Worm (Caenorhabditis elegans): ENCODE measurements around the gene srh-72.

DNA sequence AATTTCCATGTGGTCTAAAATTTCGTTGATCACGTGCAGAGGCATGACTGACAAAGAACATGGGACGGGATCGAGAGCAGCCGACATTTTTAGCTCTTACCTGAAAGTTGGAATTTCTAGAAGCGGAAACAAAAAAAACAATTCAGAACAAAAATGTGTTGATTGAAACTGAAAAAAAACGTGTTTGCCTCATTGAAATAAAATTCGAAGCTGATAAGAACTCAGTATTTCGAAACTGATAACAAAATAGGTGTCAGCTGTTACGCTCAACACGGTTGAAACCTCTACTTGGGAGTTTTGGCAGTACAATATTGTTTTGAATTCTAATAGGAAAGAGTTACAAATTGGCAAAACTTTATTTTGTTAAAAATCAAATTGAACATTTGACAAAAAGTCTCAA lies 31.5 kb downstream of the srh-72 start:
- TF ChIP-seq unc-62 (GFP tag; optimal IDR thresholded peaks at IDR 0.05) (no peak), ztf-4 (tag; optimal IDR thresholded peaks at IDR 0.05) (no peak), aha-1 (tag; optimal IDR thresholded peaks at IDR 0.05) (no peak), sox-4 (tag; optimal IDR thresholded peaks at IDR 0.05) (no peak), lin-13 (GFP tag; optimal IDR thresholded peaks at IDR 0.05) (no peak), unc-30 (tag; optimal IDR thresholded peaks at IDR 0.05) (no peak), pqm-1 (tag; optimal IDR thresholded peaks at IDR 0.05) (no peak), tbx-2 (tag; optimal IDR thresholded peaks at IDR 0.05) (no peak), ama-1 (optimal IDR thresholded peaks at IDR 0.05) (no peak), nhr-11 (tag; optimal IDR thresholded peaks at IDR 0.05) (no peak)

Measured in whole organism, L1 larva.